Worm (Caenorhabditis elegans) whole organism, young adult: ENCODE data around the gene fipr-13.

Source experiments
- B0261.1 ChIP-seq: sonication (generic microtip); optimal IDR thresholded peaks from 2 replicates; lab custom pipeline; 2016; ENCODE audit warnings: mild to moderate bottlenecking, missing genetic modification characterization, moderate library complexity, missing compliant biosample characterization
- D2030.7 ChIP-seq: fragments of 200-800 bp; sonication (Bioruptor generic); IDR thresholded peaks from 2 replicates; pipeline ENCODE4 v1.3.6; 2022; ENCODE audit warnings: missing genetic modification reagents, missing genetic modification characterization, missing compliant biosample characterization
- F23B12.7 ChIP-seq: sonication (generic microtip); optimal IDR thresholded peaks from 2 replicates; lab custom pipeline; 2017; ENCODE audit warnings: missing genetic modification characterization, mild to moderate bottlenecking, missing compliant biosample characterization, antibody characterized with exemption, moderate library complexity; ENCODE audit not compliant: insufficient read depth
- F37B4.10 ChIP-seq: fragments of 200-800 bp; sonication (Bioruptor generic); IDR thresholded peaks from 2 replicates; pipeline ENCODE4 v1.3.6; 2022; ENCODE audit warnings: missing genetic modification characterization, missing compliant biosample characterization
- F39B2.1 ChIP-seq: fragments of 200-800 bp; sonication (Bioruptor generic); IDR thresholded peaks from 2 replicates; pipeline ENCODE4 v1.3.6; 2022; ENCODE audit warnings: missing genetic modification reagents, missing genetic modification characterization, missing compliant biosample characterization
- F49E8.2 ChIP-seq: sonication (generic microtip); optimal IDR thresholded peaks from 3 replicates; lab custom pipeline; 2017; ENCODE audit warnings: missing genetic modification characterization, mild to moderate bottlenecking, missing compliant biosample characterization, antibody characterized with exemption, moderate library complexity; ENCODE audit not compliant: insufficient read depth
- F52B5.7 ChIP-seq: sonication (generic microtip); optimal IDR thresholded peaks from 2 replicates; lab custom pipeline; 2016; ENCODE audit warnings: mild to moderate bottlenecking, missing genetic modification characterization, missing compliant biosample characterization
- F57A8.1 ChIP-seq: fragments of 200-800 bp; sonication (Bioruptor generic); optimal IDR thresholded peaks from 2 replicates; lab custom pipeline; 2018; ENCODE audit warnings: mild to moderate bottlenecking, missing genetic modification characterization, moderate library complexity, missing compliant biosample characterization
- K11D2.4 ChIP-seq: fragments of 200-800 bp; sonication (Bioruptor generic); IDR thresholded peaks from 2 replicates; pipeline ENCODE4 v1.3.6; 2022; ENCODE audit warnings: missing genetic modification reagents, missing genetic modification characterization, missing compliant biosample characterization
- Y56A3A.18 ChIP-seq: fragments of 200-800 bp; sonication (Bioruptor generic); IDR thresholded peaks from 2 replicates; pipeline ENCODE4 v1.3.6; 2022; ENCODE audit warnings: missing genetic modification reagents, missing genetic modification characterization, missing compliant biosample characterization
- Y95B8A.8 ChIP-seq: fragments of 200-800 bp; sonication (Bioruptor generic); IDR thresholded peaks from 2 replicates; pipeline ENCODE4 v1.3.6; 2022; ENCODE audit warnings: missing genetic modification reagents, missing genetic modification characterization, missing compliant biosample characterization
- attf-5 ChIP-seq: fragments of 200-800 bp; sonication (Bioruptor generic); optimal IDR thresholded peaks from 2 replicates; lab custom pipeline; 2018; ENCODE audit warnings: mild to moderate bottlenecking, missing genetic modification characterization, missing compliant biosample characterization
- bed-1 ChIP-seq: fragments of 200-800 bp; sonication (Bioruptor generic); IDR thresholded peaks from 2 replicates; pipeline ENCODE4 v1.3.6; 2022; ENCODE audit warnings: missing genetic modification reagents, missing genetic modification characterization, missing compliant biosample characterization
- cebp-2 ChIP-seq: fragments of 200-800 bp; sonication (Bioruptor generic); IDR thresholded peaks from 2 replicates; pipeline ENCODE4 v1.3.6; 2022; ENCODE audit warnings: missing genetic modification characterization, missing compliant biosample characterization
- ceh-100 ChIP-seq: fragments of 200-800 bp; sonication (Bioruptor generic); IDR thresholded peaks from 2 replicates; pipeline ENCODE4 v1.3.6; 2022; ENCODE audit warnings: missing genetic modification reagents, missing genetic modification characterization, missing compliant biosample characterization
- ceh-27 ChIP-seq: fragments of 200-800 bp; sonication (Bioruptor generic); optimal IDR thresholded peaks from 2 replicates; lab custom pipeline; 2018; ENCODE audit warnings: mild to moderate bottlenecking, missing genetic modification characterization, moderate library complexity, missing compliant biosample characterization
- ceh-58 ChIP-seq: fragments of 200-800 bp; sonication (Bioruptor generic); IDR thresholded peaks from 2 replicates; pipeline ENCODE4 v1.3.6; 2022; ENCODE audit warnings: missing genetic modification characterization, missing compliant biosample characterization
- dpl-1 ChIP-seq: fragments of 150-350 bp; optimal IDR thresholded peaks from 2 replicates; lab custom pipeline; 2014; ENCODE audit warnings: missing biosample characterization, missing genetic modification reagents, missing genetic modification characterization
- egl-18 ChIP-seq: fragments of 200-800 bp; sonication (Bioruptor generic); IDR thresholded peaks from 2 replicates; pipeline ENCODE4 v1.3.6; 2022; ENCODE audit warnings: missing genetic modification reagents, missing genetic modification characterization, missing compliant biosample characterization
- gei-17 ChIP-seq: fragments of 200-800 bp; sonication (Bioruptor generic); optimal IDR thresholded peaks from 2 replicates; lab custom pipeline; 2018; ENCODE audit warnings: mild to moderate bottlenecking, missing genetic modification characterization, missing compliant biosample characterization
- hlh-12 ChIP-seq: sonication (generic microtip); optimal IDR thresholded peaks from 2 replicates; lab custom pipeline; 2016; ENCODE audit warnings: missing genetic modification characterization, missing compliant biosample characterization
- hrde-1 ChIP-seq: sonication (generic microtip); optimal IDR thresholded peaks from 2 replicates; lab custom pipeline; 2016; ENCODE audit warnings: missing genetic modification characterization, mild to moderate bottlenecking, missing compliant biosample characterization, moderate library complexity, missing genotype, missing genetic modification reagents, borderline replicate concordance
- hsf-1 ChIP-seq: fragments of 200-800 bp; sonication (Bioruptor generic); IDR thresholded peaks from 2 replicates; pipeline ENCODE4 v1.3.6; 2022; ENCODE audit warnings: missing genetic modification reagents, missing genetic modification characterization, missing compliant biosample characterization
- let-526 ChIP-seq: fragments of 200-800 bp; sonication (Bioruptor generic); IDR thresholded peaks from 2 replicates; pipeline ENCODE4 v1.3.6; 2022; ENCODE audit warnings: missing genetic modification reagents, missing genetic modification characterization, missing compliant biosample characterization
- let-607 ChIP-seq, 2 experiments: fragments of 200-800 bp in 1 of 2; sonication (Bioruptor generic) in 1 of 2; sonication (generic microtip) in 1 of 2; optimal IDR thresholded peaks; 2 replicates each; lab custom pipeline; 2016 to 2018; ENCODE audit warnings: mild to moderate bottlenecking in 2 of 2, missing compliant biosample characterization in 2 of 2, missing genetic modification characterization in 2 of 2, moderate library complexity in 2 of 2, missing genotype in 1 of 2
- lin-26 ChIP-seq: fragments of 200-800 bp; sonication (Bioruptor generic); IDR thresholded peaks from 2 replicates; pipeline ENCODE4 v1.3.6; 2022; ENCODE audit warnings: missing genetic modification reagents, missing genetic modification characterization, missing compliant biosample characterization
- lin-35 ChIP-seq, 3 experiments: fragments of 150-350 bp in 2 of 3; sonication (generic microtip) in 1 of 3; optimal IDR thresholded peaks; 2 replicates each; lab custom pipeline; 2014 to 2018; ENCODE audit warnings: missing biosample characterization in 3 of 3, missing genetic modification characterization in 3 of 3, missing genetic modification reagents in 3 of 3
- lin-54 ChIP-seq: fragments of 200-800 bp; sonication (Bioruptor generic); optimal IDR thresholded peaks from 2 replicates; lab custom pipeline; 2018; ENCODE audit warnings: mild to moderate bottlenecking, missing genetic modification characterization, missing compliant biosample characterization
- madf-10 ChIP-seq: sonication (generic microtip); optimal IDR thresholded peaks from 2 replicates; lab custom pipeline; 2016; ENCODE audit warnings: mild to moderate bottlenecking, missing genetic modification characterization, missing compliant biosample characterization
- mes-4 ChIP-seq: sonication (generic microtip); optimal IDR thresholded peaks from 2 replicates; lab custom pipeline; 2016; ENCODE audit warnings: missing genotype, missing genetic modification characterization, missing compliant biosample characterization
- mxl-1 ChIP-seq: sonication (generic microtip); optimal IDR thresholded peaks from 2 replicates; lab custom pipeline; 2016; ENCODE audit warnings: missing genetic modification characterization, missing compliant biosample characterization
- nhr-27 ChIP-seq: fragments of 200-800 bp; sonication (Bioruptor generic); optimal IDR thresholded peaks from 2 replicates; lab custom pipeline; 2018; ENCODE audit warnings: mild to moderate bottlenecking, missing genetic modification characterization, moderate library complexity, missing compliant biosample characterization
- nhr-90 ChIP-seq: sonication (generic microtip); optimal IDR thresholded peaks from 2 replicates; lab custom pipeline; 2016; ENCODE audit warnings: missing genotype, mild to moderate bottlenecking, missing genetic modification characterization, missing compliant biosample characterization
- rec-8 ChIP-seq, 2 experiments: sonication (generic microtip); optimal IDR thresholded peaks; 2 replicates each; lab custom pipeline; 2016; ENCODE audit warnings: mild to moderate bottlenecking in 2 of 2, missing genetic modification characterization in 2 of 2, missing genetic modification reagents in 2 of 2, missing genotype in 2 of 2, missing biosample characterization in 1 of 2, missing compliant biosample characterization in 1 of 2, moderate library complexity in 1 of 2
- repo-1 ChIP-seq: sonication (generic microtip); optimal IDR thresholded peaks from 2 replicates; lab custom pipeline; 2017; ENCODE audit warnings: mild to moderate bottlenecking, missing genetic modification characterization, missing compliant biosample characterization
- sdz-38 ChIP-seq: sonication (generic microtip); optimal IDR thresholded peaks from 2 replicates; lab custom pipeline; 2016; ENCODE audit warnings: missing genotype, missing genetic modification characterization, missing compliant biosample characterization
- snpc-1.1 ChIP-seq: sonication (generic microtip); optimal IDR thresholded peaks from 2 replicates; lab custom pipeline; 2017; ENCODE audit warnings: missing genetic modification characterization, mild to moderate bottlenecking, missing compliant biosample characterization, antibody characterized with exemption, moderate library complexity, missing genotype, missing genetic modification reagents; ENCODE audit not compliant: insufficient read depth
- snpc-4 ChIP-seq, 5 experiments: fragments of 150-350 bp in 1 of 5; sonication (generic microtip) in 4 of 5; optimal IDR thresholded peaks; 2 replicates each; lab custom pipeline; 2014 to 2018; ENCODE audit warnings: missing genetic modification characterization in 5 of 5, missing biosample characterization in 3 of 5, antibody characterized with exemption in 2 of 5, mild to moderate bottlenecking in 2 of 5, missing compliant biosample characterization in 2 of 5, missing genotype in 2 of 5, moderate library complexity in 2 of 5, missing genetic modification reagents in 1 of 5
- sptf-2 ChIP-seq: fragments of 200-800 bp; sonication (Bioruptor generic); optimal IDR thresholded peaks from 2 replicates; lab custom pipeline; 2018; ENCODE audit warnings: mild to moderate bottlenecking, missing genetic modification characterization, missing compliant biosample characterization
- tlf-1 ChIP-seq: fragments of 200-800 bp; sonication (Bioruptor generic); optimal IDR thresholded peaks from 2 replicates; lab custom pipeline; 2018; ENCODE audit warnings: mild to moderate bottlenecking, missing genetic modification characterization, missing compliant biosample characterization
- ztf-25 ChIP-seq: fragments of 200-800 bp; sonication (Bioruptor generic); IDR thresholded peaks from 2 replicates; pipeline ENCODE4 v1.3.6; 2022; ENCODE audit warnings: missing genetic modification reagents, missing genetic modification characterization, missing compliant biosample characterization
- ztf-28 ChIP-seq: fragments of 200-800 bp; sonication (Bioruptor generic); IDR thresholded peaks from 2 replicates; pipeline ENCODE4 v1.3.6; 2022; ENCODE audit warnings: missing genetic modification reagents, missing genetic modification characterization, missing compliant biosample characterization

Gene fipr-13

ce11 chrV:10107309-10107708 lies 43.0 kb downstream of the fipr-13 start, which contains the start of gene C08B6.11:
C08B6.11 (plus strand) TSS chrV:10107609.
- TF ChIP-seq lin-26 (GFP tag; lab: Robert Waterston, UW) = no peak
- no peak for TF ChIP-seq D2030.7 (GFP tag; lab: Robert Waterston, UW)
- no peak for TF ChIP-seq mes-4
- no peak for TF ChIP-seq F49E8.2 (tag; lab: Kevin White, UChicago)
- no peak for TF ChIP-seq B0261.1 (tag; lab: Kevin White, UChicago)
- no peak for TF ChIP-seq ztf-25
- no peak for TF ChIP-seq ceh-100
- no peak for TF ChIP-seq repo-1 (tag; lab: Kevin White, UChicago)
- TF ChIP-seq attf-5 (GFP tag; lab: Kevin White, UChicago) = no peak
- TF ChIP-seq mxl-1 (tag; lab: Kevin White, UChicago) = no peak
- TF ChIP-seq F39B2.1 (GFP tag; lab: Robert Waterston, UW) = no peak
- no peak for TF ChIP-seq F37B4.10 (GFP tag; lab: Robert Waterston, UW)
- no peak for TF ChIP-seq let-607 (tag; optimal IDR thresholded peaks at IDR 0.05; lab: Kevin White, UChicago)
- no peak for TF ChIP-seq F57A8.1 (GFP tag; lab: Kevin White, UChicago)
- no peak for TF ChIP-seq madf-10 (tag; lab: Kevin White, UChicago)
- TF ChIP-seq F52B5.7 = no peak
- TF ChIP-seq Y95B8A.8 (GFP tag; lab: Robert Waterston, UW) = no peak
- TF ChIP-seq rec-8 (tag; optimal IDR thresholded peaks at IDR 0.05; lab: Kevin White, UChicago) = no peak

- TF ChIP-seq sdz-38 (no peak), ceh-58 (no peak), F37B4.10 (GFP tag; lab: Robert Waterston, UW) (no peak), F23B12.7 (tag; lab: Kevin White, UChicago) (no peak), Y56A3A.18 (GFP tag; lab: Robert Waterston, UW) (no peak), egl-18 (GFP tag; lab: Robert Waterston, UW) (no peak), hlh-12 (tag; lab: Kevin White, UChicago) (no peak), dpl-1 (GFP tag; lab: Kevin White, UChicago) (no peak), snpc-4 (GFP tag; optimal IDR thresholded peaks at IDR 0.05; lab: Kevin White, UChicago) (no peak), snpc-4 (tag; optimal IDR thresholded peaks at IDR 0.05; lab: Kevin White, UChicago) (no peak)
Observed at ce11 chrV:10111129-10111528, 46.8 kb downstream of the fipr-13 start.

- TF ChIP-seq K11D2.4 (GFP tag; lab: Robert Waterston, UW) (no peak), cebp-2 (no peak), Y56A3A.18 (GFP tag; lab: Robert Waterston, UW) (no peak), bed-1 (no peak), let-526 (GFP tag; lab: Robert Waterston, UW) (no peak), ceh-27 (GFP tag; lab: Kevin White, UChicago) (no peak), nhr-27 (tag; lab: Kevin White, UChicago) (no peak), ztf-28 (GFP tag; lab: Robert Waterston, UW) (no peak), tlf-1 (GFP tag; lab: Kevin White, UChicago) (no peak), lin-54 (no peak), hsf-1 (GFP tag; lab: Robert Waterston, UW) (no peak), sptf-2 (GFP tag; lab: Kevin White, UChicago) (no peak), F37B4.10 (GFP tag; lab: Robert Waterston, UW) (no peak), lin-35 (GFP tag; optimal IDR thresholded peaks at IDR 0.05; lab: Kevin White, UChicago) (no peak), repo-1 (tag; lab: Kevin White, UChicago) (no peak), snpc-1.1 (tag; lab: Kevin White, UChicago) (no peak), sdz-38 (no peak), nhr-90 (tag; lab: Kevin White, UChicago) (no peak), hrde-1 (tag; lab: Kevin White, UChicago) (no peak), gei-17 (GFP tag; lab: Kevin White, UChicago) (no peak)
Observed at ce11 chrV:10112187-10112586, 47.9 kb downstream of the fipr-13 start, which contains the start of gene C08B6.3. C08B6.3 (minus strand) TSS chrV:10112287.
